Fruit fly (Drosophila melanogaster) whole organism, embryonic: ENCODE results near the gene ninaE.
A peak's percentile ranks its signal among the peaks of the same experiment; 100 is the strongest.

Experiments
- Awh ChIP-seq: fragments of 200-800 bp; sonication (Bioruptor generic); IDR thresholded peaks from 2 replicates; pipeline ENCODE4, ENCODE4 v1.3.6; 2022; ENCODE audit warnings: missing biosample characterization, missing genetic modification characterization
- CG10274 ChIP-seq: fragments of 200-800 bp; sonication (Bioruptor generic); optimal IDR thresholded peaks from 3 replicates; lab custom pipeline; 2017; ENCODE audit warnings: missing biosample characterization, mild to moderate bottlenecking, missing genetic modification characterization
- CG10366 ChIP-seq: fragments of 200-800 bp; sonication (Bioruptor generic); IDR thresholded peaks from 2 replicates; pipeline ENCODE4 v1.3.6; 2022; ENCODE audit warnings: missing biosample characterization, missing genetic modification characterization
- CG11093 ChIP-seq: fragments of 200-800 bp; sonication (Bioruptor generic); IDR thresholded peaks from 3 replicates; pipeline ENCODE4 v1.3.6; 2022; ENCODE audit warnings: missing biosample characterization, missing genetic modification characterization
- CG11560 ChIP-seq: fragments of 200-800 bp; sonication (Bioruptor generic); IDR thresholded peaks from 3 replicates; pipeline ENCODE4 v1.3.6; 2022; ENCODE audit warnings: missing biosample characterization, missing genetic modification characterization
- CG12071 ChIP-seq: fragments of 200-800 bp; sonication (Bioruptor generic); optimal IDR thresholded peaks from 3 replicates; lab custom pipeline; 2018; ENCODE audit warnings: missing biosample characterization, mild to moderate bottlenecking, missing genetic modification characterization
- CG14710 ChIP-seq: fragments of 200-800 bp; sonication (Bioruptor generic); optimal IDR thresholded peaks from 3 replicates; lab custom pipeline; 2019; ENCODE audit warnings: missing biosample characterization, mild to moderate bottlenecking, missing genetic modification characterization, moderate library complexity
- CG1529 ChIP-seq: fragments of 200-800 bp; sonication (Bioruptor generic); optimal IDR thresholded peaks from 3 replicates; lab custom pipeline; 2018; ENCODE audit warnings: missing biosample characterization, missing genetic modification characterization
- CG15479 ChIP-seq: fragments of 200-800 bp; sonication (Bioruptor generic); optimal IDR thresholded peaks from 3 replicates; lab custom pipeline; 2019; ENCODE audit warnings: missing biosample characterization, mild to moderate bottlenecking, missing genetic modification characterization, moderate library complexity
- CG15601 ChIP-seq: fragments of 200-800 bp; sonication (Bioruptor generic); optimal IDR thresholded peaks from 3 replicates; lab custom pipeline; 2019; ENCODE audit warnings: missing biosample characterization, mild to moderate bottlenecking, missing genetic modification characterization, moderate library complexity
- CG17385 ChIP-seq: fragments of 200-800 bp; sonication (Bioruptor generic); optimal IDR thresholded peaks from 3 replicates; lab custom pipeline; 2018; ENCODE audit warnings: missing biosample characterization, mild to moderate bottlenecking, missing genetic modification characterization
- CG1792 ChIP-seq: fragments of 200-800 bp; sonication (Bioruptor generic); optimal IDR thresholded peaks from 2 replicates; lab custom pipeline; 2016; ENCODE audit warnings: missing biosample characterization, missing genetic modification characterization
- CG18476 ChIP-seq: fragments of 200-800 bp; sonication (Bioruptor generic); optimal IDR thresholded peaks from 2 replicates; lab custom pipeline; 2016; ENCODE audit warnings: missing biosample characterization, mild to moderate bottlenecking, missing genetic modification characterization
- CG6254 ChIP-seq: fragments of 200-800 bp; sonication (Bioruptor generic); optimal IDR thresholded peaks from 3 replicates; lab custom pipeline; 2017; ENCODE audit warnings: mild to moderate bottlenecking, missing biosample characterization, missing genetic modification reagents, missing genetic modification characterization
- CG6654 ChIP-seq: fragments of 200-800 bp; sonication (Bioruptor generic); optimal IDR thresholded peaks from 2 replicates; lab custom pipeline; 2017; ENCODE audit warnings: missing biosample characterization, mild to moderate bottlenecking, missing genetic modification characterization
- CG6791 ChIP-seq: fragments of 200-800 bp; sonication (Bioruptor generic); IDR thresholded peaks from 3 replicates; pipeline ENCODE4 v1.3.6; 2022; ENCODE audit warnings: missing biosample characterization, missing genetic modification characterization; ENCODE audit not compliant: partially characterized antibody
- CG8765 ChIP-seq: fragments of 200-800 bp; sonication (Bioruptor generic); IDR thresholded peaks from 2 replicates; pipeline ENCODE4 v1.3.6; 2022; ENCODE audit warnings: missing biosample characterization, missing genetic modification characterization
- CG9797 ChIP-seq: fragments of 200-800 bp; sonication (Bioruptor generic); optimal IDR thresholded peaks from 3 replicates; lab custom pipeline; 2018; ENCODE audit warnings: missing biosample characterization, mild to moderate bottlenecking, missing genetic modification characterization
- Drgx ChIP-seq: fragments of 200-800 bp; sonication (Bioruptor generic); IDR thresholded peaks from 2 replicates; pipeline ENCODE4 v1.3.6; 2022; ENCODE audit warnings: missing biosample characterization, missing genetic modification characterization
- Ets65A ChIP-seq: fragments of 200-800 bp; sonication (Bioruptor generic); peaks from one replicate; lab custom pipeline; 2016; ENCODE audit warnings: missing biosample characterization, missing genetic modification characterization
- Fer3 ChIP-seq: fragments of 200-800 bp; sonication (Bioruptor generic); optimal IDR thresholded peaks from 2 replicates; lab custom pipeline; 2018; ENCODE audit warnings: missing biosample characterization, mild to moderate bottlenecking, missing genetic modification characterization, moderate library complexity
- H15 ChIP-seq: fragments of 200-800 bp; sonication (Bioruptor generic); IDR thresholded peaks from 3 replicates; pipeline ENCODE4 v1.3.6; 2022; ENCODE audit warnings: missing biosample characterization, missing genetic modification characterization
- HHEX ChIP-seq: fragments of 200-800 bp; sonication (Bioruptor generic); optimal IDR thresholded peaks from 3 replicates; lab custom pipeline; 2017; ENCODE audit warnings: missing biosample characterization, mild to moderate bottlenecking, missing genetic modification characterization, missing genetic modification reagents
- HLHmδ ChIP-seq: fragments of 200-800 bp; sonication (Bioruptor generic); optimal IDR thresholded peaks from 2 replicates; lab custom pipeline; 2018; ENCODE audit warnings: missing biosample characterization, mild to moderate bottlenecking, missing genetic modification characterization, moderate library complexity
- Hr51 ChIP-seq, 2 experiments: fragments of 200-800 bp; sonication (Bioruptor generic); optimal IDR thresholded peaks; 2 replicates in 1 of 2; 3 replicates in 1 of 2; lab custom pipeline; 2016 to 2018; ENCODE audit warnings: missing biosample characterization in 2 of 2, missing genetic modification characterization in 2 of 2, mild to moderate bottlenecking in 1 of 2, moderate library complexity in 1 of 2
- Hr78 ChIP-seq, 2 experiments: fragments of 200-800 bp in 1 of 2; fragments of >200 bp in 1 of 2; sonication (Bioruptor generic) in 1 of 2; optimal IDR thresholded peaks; 2 replicates each; lab custom pipeline; 2017 to 2019; ENCODE audit warnings: missing biosample characterization in 2 of 2, missing genetic modification characterization in 2 of 2, mild to moderate bottlenecking in 1 of 2, moderate library complexity in 1 of 2
- Lpt ChIP-seq: fragments of >200 bp; optimal IDR thresholded peaks from 2 replicates; lab custom pipeline; 2018; ENCODE audit warnings: missing biosample characterization, missing genetic modification characterization
- Max ChIP-seq: fragments of 200-800 bp; sonication (Bioruptor generic); optimal IDR thresholded peaks from 2 replicates; lab custom pipeline; 2016; ENCODE audit warnings: missing biosample characterization, mild to moderate bottlenecking, missing genetic modification characterization
- Med ChIP-seq: fragments of 200-800 bp; sonication (Bioruptor generic); peaks from one replicate; lab custom pipeline; 2016; ENCODE audit warnings: missing biosample characterization, missing genetic modification characterization, mild to moderate bottlenecking, inconsistent platforms, moderate library complexity
- Rfx ChIP-seq: fragments of 200-800 bp; sonication (Bioruptor generic); IDR thresholded peaks from 2 replicates; pipeline ENCODE4 v1.3.6; 2022; ENCODE audit warnings: missing biosample characterization, missing genetic modification characterization
- Scr ChIP-seq: fragments of 200-800 bp; sonication (Bioruptor generic); IDR thresholded peaks from 2 replicates; pipeline ENCODE4 v1.3.6; 2022; ENCODE audit warnings: missing biosample characterization, missing genetic modification characterization; ENCODE audit not compliant: partially characterized antibody
- Sox100B ChIP-seq: fragments of 200-800 bp; sonication (Bioruptor generic); optimal IDR thresholded peaks from 3 replicates; lab custom pipeline; 2018; ENCODE audit warnings: missing biosample characterization, mild to moderate bottlenecking, missing genetic modification characterization
- Taf1 ChIP-seq: fragments of 200-800 bp; sonication (Bioruptor generic); IDR thresholded peaks from 2 replicates; pipeline ENCODE4 v1.3.6; 2022; ENCODE audit warnings: missing biosample characterization, missing genetic modification characterization
- ac ChIP-seq: fragments of 200-800 bp; sonication (Bioruptor generic); optimal IDR thresholded peaks from 3 replicates; lab custom pipeline; 2017; ENCODE audit warnings: missing biosample characterization, mild to moderate bottlenecking, missing genetic modification characterization
- bbx ChIP-seq: fragments of 200-800 bp; sonication (Bioruptor generic); IDR thresholded peaks from 2 replicates; pipeline ENCODE4 v1.3.6; 2022; ENCODE audit warnings: missing biosample characterization, missing genetic modification characterization; ENCODE audit not compliant: partially characterized antibody
- cas ChIP-seq: fragments of 200-800 bp; sonication (Bioruptor generic); IDR thresholded peaks from 2 replicates; pipeline ENCODE4 v1.3.6; 2022; ENCODE audit warnings: missing biosample characterization, missing genetic modification characterization
- disco-r ChIP-seq: fragments of 200-800 bp; sonication (Bioruptor generic); optimal IDR thresholded peaks from 2 replicates; lab custom pipeline; 2016; ENCODE audit warnings: missing biosample characterization, missing genetic modification characterization
- grau ChIP-seq: fragments of 200-800 bp; optimal IDR thresholded peaks from 3 replicates; lab custom pipeline; 2019; ENCODE audit warnings: missing biosample characterization, mild to moderate bottlenecking, missing genetic modification characterization, moderate library complexity
- insv ChIP-seq, 2 experiments: fragments of 200-800 bp; sonication (Bioruptor generic); optimal IDR thresholded peaks; 3 replicates each; lab custom pipeline; 2016 to 2018; ENCODE audit warnings: missing biosample characterization in 2 of 2, missing genetic modification characterization in 2 of 2
- kay ChIP-seq: fragments of 200-800 bp; sonication (Bioruptor generic); optimal IDR thresholded peaks from 2 replicates; lab custom pipeline; 2016; ENCODE audit warnings: missing biosample characterization, missing genetic modification characterization
- luna ChIP-seq: fragments of 200-800 bp; sonication (Bioruptor generic); optimal IDR thresholded peaks from 2 replicates; lab custom pipeline; 2016; ENCODE audit warnings: missing biosample characterization, missing genetic modification characterization
- pita ChIP-seq: fragments of 200-800 bp; sonication (Bioruptor generic); optimal IDR thresholded peaks from 2 replicates; lab custom pipeline; 2017; ENCODE audit warnings: missing biosample characterization, mild to moderate bottlenecking, missing genetic modification characterization
- sc ChIP-seq, 3 experiments: fragments of >200 bp in 2 of 3; fragments of 200-800 bp in 1 of 3; sonication (Bioruptor generic) in 1 of 3; optimal IDR thresholded peaks; 2 replicates in 2 of 3; 3 replicates in 1 of 3; lab custom pipeline; 2017; ENCODE audit warnings: mild to moderate bottlenecking in 1 of 3, missing biosample characterization in 1 of 3, missing genetic modification characterization in 1 of 3, missing genetic modification reagents in 1 of 3
- sd ChIP-seq: fragments of 200-800 bp; sonication (Bioruptor generic); optimal IDR thresholded peaks from 3 replicates; lab custom pipeline; 2018; ENCODE audit warnings: missing biosample characterization, mild to moderate bottlenecking, missing genetic modification characterization, moderate library complexity
- tap ChIP-seq: fragments of 200-800 bp; optimal IDR thresholded peaks from 3 replicates; lab custom pipeline; 2019; ENCODE audit warnings: missing biosample characterization, mild to moderate bottlenecking, missing genetic modification characterization, moderate library complexity
- toy ChIP-seq: fragments of 200-800 bp; sonication (Bioruptor generic); IDR thresholded peaks from 2 replicates; pipeline ENCODE4 v1.3.6; 2022; ENCODE audit warnings: missing biosample characterization, missing genetic modification characterization
- tx ChIP-seq: fragments of 200-800 bp; sonication (Bioruptor generic); optimal IDR thresholded peaks from 2 replicates; lab custom pipeline; 2016; ENCODE audit warnings: missing biosample characterization, missing genetic modification characterization
- zen ChIP-seq: fragments of 200-800 bp; sonication (Bioruptor generic); optimal IDR thresholded peaks from 3 replicates; lab custom pipeline; 2018; ENCODE audit warnings: missing biosample characterization, mild to moderate bottlenecking, missing genetic modification characterization, moderate library complexity

Gene ninaE

dm6 chr3R:19846870-19847590 is 41.0 kb downstream of the ninaE start, which contains the start of gene MICU3 (continued):
- TF ChIP-seq CG6791 (GFP tag; lab: Robert Waterston, UW) (peak; percentile 71; the same call in 2 of the 3 replicates), CG10366 (GFP tag; lab: Robert Waterston, UW) (peak; percentile 52), luna (GFP tag; lab: Kevin White, UChicago) (peak; percentile 49), tap (tag; lab: Kevin White, UChicago) (no peak), CG15479 (no peak), toy (GFP tag; lab: Robert Waterston, UW) (no peak), Max (GFP tag; lab: Kevin White, UChicago) (peak; percentile 41), CG11560 (tag; lab: Robert Waterston, UW) (no peak), ac (GFP tag; lab: Kevin White, UChicago) (no peak), cas (no peak), CG14710 (tag; lab: Kevin White, UChicago) (peak; percentile 79), zen (peak; percentile 58), disco-r (GFP tag; lab: Kevin White, UChicago) (peak; percentile 6), sd (tag; lab: Kevin White, UChicago) (peak; percentile 46), CG6254 (GFP tag; lab: Kevin White, UChicago) (no peak), Hr51 (GFP tag; optimal IDR thresholded peaks at IDR 0.05; lab: Kevin White, UChicago) (peak in 1 of 2 experiments; percentile 77), pita (no peak), insv (GFP tag; optimal IDR thresholded peaks at IDR 0.05; lab: Kevin White, UChicago) (no peak), grau (peak; percentile 22), CG10274 (peak; percentile 19), CG1792 (GFP tag; lab: Kevin White, UChicago) (peak; percentile 22), Hr78 (GFP tag; optimal IDR thresholded peaks at IDR 0.05; lab: Kevin White, UChicago) (no peak), CG11093 (GFP tag; lab: Robert Waterston, UW) (no peak), kay (GFP tag; lab: Kevin White, UChicago) (peak; percentile 47), HLHmδ (no peak), Drgx (GFP tag; lab: Robert Waterston, UW) (no peak), CG8765 (GFP tag; lab: Robert Waterston, UW) (peak; percentile 9; the same call in 1 of the 2 replicates), Awh (GFP tag; lab: Robert Waterston, UW) (no peak), Sox100B (peak; percentile 51), Rfx (GFP tag; lab: Robert Waterston, UW) (peak; percentile 83), CG15601 (tag; lab: Kevin White, UChicago) (peak; percentile 61), Med (GFP tag; lab: Kevin White, UChicago) (peak; percentile 96), CG6654 (GFP tag; lab: Kevin White, UChicago) (no peak), Taf1 (GFP tag; lab: Robert Waterston, UW) (peak; percentile 31; the same call in 1 of the 2 replicates), tx (GFP tag; lab: Kevin White, UChicago) (peak; percentile 54), CG18476 (peak; percentile 60), Scr (GFP tag; lab: Robert Waterston, UW) (peak; percentile 80), Fer3 (tag; lab: Kevin White, UChicago) (peak; percentile 58), H15 (no peak), CG12071 (GFP tag; lab: Kevin White, UChicago) (no peak), CG9797 (GFP tag; lab: Kevin White, UChicago) (no peak), CG1529 (GFP tag; lab: Kevin White, UChicago) (no peak), Ets65A (peak; percentile 96), CG17385 (peak; percentile 34), sc (optimal IDR thresholded peaks at IDR 0.05; lab: Kevin White, UChicago) (no peak), sc (GFP tag; optimal IDR thresholded peaks at IDR 0.05; lab: Kevin White, UChicago) (no peak), HHEX (GFP tag; lab: Kevin White, UChicago) (peak; percentile 18), Lpt (GFP tag; lab: Kevin White, UChicago) (no peak), bbx (GFP tag; lab: Robert Waterston, UW) (peak; percentile 42; the same call in 1 of the 2 replicates)
